Worm (Caenorhabditis elegans) whole organism, midembryonic: ENCODE data around the gene T10D4.15.

Source experiments
- ref-1 ChIP-seq: fragments of 200-800 bp; sonication (Bioruptor generic); conservative IDR thresholded peaks from 2 replicates; pipeline ENCODE4 v1.3.6; 2022; ENCODE audit warnings: missing genetic modification reagents, missing genetic modification characterization, missing compliant biosample characterization
- tab-1 ChIP-seq: fragments of 200-800 bp; sonication (Bioruptor generic); IDR thresholded peaks from 2 replicates; pipeline ENCODE4 v1.3.6; 2022; ENCODE audit warnings: missing genetic modification characterization, missing compliant biosample characterization

DNA sequence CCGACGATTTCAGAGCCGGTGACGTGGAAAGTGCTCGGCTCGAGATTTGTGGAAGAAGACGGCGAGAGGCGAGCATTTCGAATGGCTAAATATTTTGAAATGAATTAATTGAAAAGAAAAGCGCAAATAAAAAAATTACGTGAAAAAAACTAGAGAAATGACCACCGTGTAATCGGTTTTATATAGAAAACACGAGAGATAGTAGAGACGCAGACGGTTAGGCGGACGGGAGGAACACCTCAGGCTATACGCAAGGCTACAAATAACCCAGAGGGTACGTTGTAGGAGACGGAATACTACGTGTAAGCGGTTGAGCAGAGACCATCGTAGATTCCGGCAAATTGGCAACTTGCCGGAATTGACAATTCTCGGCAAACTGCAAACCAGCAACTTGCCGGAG is 34.8 kb upstream of the T10D4.15 start, which contains the start of gene Y25C1A.13:
- TF ChIP-seq ref-1 (GFP tag; lab: Robert Waterston, UW) (no peak), tab-1 (GFP tag; lab: Robert Waterston, UW) (no peak)
